Fruit fly (Drosophila melanogaster): ENCODE results near the gene CG10486.

The CG10486 gene

dm6 chr3L:5859029-5859428 lies 47.5 kb downstream of the CG10486 start:
- no peak for TF ChIP-seq sage (GFP tag; optimal IDR thresholded peaks at IDR 0.05)
- TF ChIP-seq Myc (optimal IDR thresholded peaks at IDR 0.05): no peak
- TF ChIP-seq brk (GFP tag; optimal IDR thresholded peaks at IDR 0.05): no peak
- no peak for TF ChIP-seq OdsH (GFP tag; optimal IDR thresholded peaks at IDR 0.05)
- TF ChIP-seq N (GFP tag; optimal IDR thresholded peaks at IDR 0.05): no peak
- no peak for TF ChIP-seq pan (optimal IDR thresholded peaks at IDR 0.05)
- no peak for TF ChIP-seq ey (GFP tag; optimal IDR thresholded peaks at IDR 0.05)
- no peak for TF ChIP-seq Sp1 (GFP tag; optimal IDR thresholded peaks at IDR 0.05)
- no peak for TF ChIP-seq Rel (GFP tag; optimal IDR thresholded peaks at IDR 0.05)
- TF ChIP-seq Rel (tag; optimal IDR thresholded peaks at IDR 0.05): no peak
- TF ChIP-seq Abd-B (GFP tag; optimal IDR thresholded peaks at IDR 0.05): no peak
- no peak for TF ChIP-seq fru (GFP tag; optimal IDR thresholded peaks at IDR 0.05)
- no peak for TF ChIP-seq lola (GFP tag; optimal IDR thresholded peaks at IDR 0.05)
- no peak for TF ChIP-seq Dfd (GFP tag; optimal IDR thresholded peaks at IDR 0.05)
- TF ChIP-seq sv (GFP tag; optimal IDR thresholded peaks at IDR 0.05): no peak

dm6 chr3L:5856919-5857318 lies 49.6 kb downstream of the CG10486 start:
- no peak for TF ChIP-seq br (GFP tag; optimal IDR thresholded peaks at IDR 0.05)
- TF ChIP-seq rgr (GFP tag; optimal IDR thresholded peaks at IDR 0.05): peak; percentile 18
- TF ChIP-seq HLH106 (tag; optimal IDR thresholded peaks at IDR 0.05): peak; percentile 6
- TF ChIP-seq ey (GFP tag; optimal IDR thresholded peaks at IDR 0.05): peak; percentile 15
- no peak for TF ChIP-seq dmrt93B (GFP tag; optimal IDR thresholded peaks at IDR 0.05)
- TF ChIP-seq fru (GFP tag; optimal IDR thresholded peaks at IDR 0.05): peak; percentile 32
- TF ChIP-seq woc (GFP tag; optimal IDR thresholded peaks at IDR 0.05): no peak
- peak; percentile 14 for TF ChIP-seq OdsH (GFP tag; optimal IDR thresholded peaks at IDR 0.05)
- TF ChIP-seq h (GFP tag; optimal IDR thresholded peaks at IDR 0.05): peak; percentile 28
- TF ChIP-seq Sp1 (GFP tag; optimal IDR thresholded peaks at IDR 0.05): peak; percentile 15
- peak in 1 of 2 experiments; percentile 35 for TF ChIP-seq foxo (GFP tag; optimal IDR thresholded peaks at IDR 0.05)

- TF ChIP-seq Dfd (GFP tag; optimal IDR thresholded peaks at IDR 0.05) (peak; percentile 45), Hnf4 (GFP tag; optimal IDR thresholded peaks at IDR 0.05) (no peak)
Measured at dm6 chr3L:5856081-5856826, 50.2 kb downstream of the CG10486 start.

dm6 chr3L:5855098-5855497 lies 51.4 kb downstream of the CG10486 start:
- no peak for TF ChIP-seq psq (GFP tag; optimal IDR thresholded peaks at IDR 0.05)
- no peak for TF ChIP-seq Sp1 (GFP tag; optimal IDR thresholded peaks at IDR 0.05)
- TF ChIP-seq foxo (GFP tag; optimal IDR thresholded peaks at IDR 0.05): peak in 1 of 2 experiments; percentile 11
- TF ChIP-seq HLH106 (tag; optimal IDR thresholded peaks at IDR 0.05): no peak
